Worm (Caenorhabditis elegans): ENCODE results near the gene W06B4.1.

DNA sequence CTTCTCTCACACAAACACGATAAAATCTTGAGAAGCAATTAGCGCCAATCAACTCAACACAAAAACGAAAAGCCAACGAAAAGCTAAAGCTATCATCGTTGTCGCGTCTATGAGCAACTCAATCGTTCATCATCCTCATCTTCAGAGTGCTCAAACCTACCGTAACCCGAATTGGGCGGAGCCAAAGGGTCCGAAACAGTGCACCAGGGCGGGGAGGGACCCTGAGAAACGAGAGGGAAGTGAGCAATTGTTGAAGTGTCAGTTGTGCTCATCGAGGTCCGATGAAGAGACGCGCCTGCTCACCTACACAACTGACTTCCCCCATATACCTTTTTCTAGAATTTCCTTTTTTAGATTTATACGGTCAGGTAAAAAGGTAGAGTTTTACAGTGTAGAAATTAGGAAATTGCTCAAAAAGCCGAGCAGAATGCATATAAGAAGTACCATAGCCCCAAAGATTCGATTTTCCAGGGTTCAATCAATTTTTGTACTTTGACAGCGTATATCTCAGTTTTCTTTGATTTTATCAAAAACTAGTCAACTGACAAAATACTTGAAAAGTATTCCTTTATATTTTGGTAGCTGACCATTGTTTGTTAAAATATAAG lies 47.0 kb downstream of the W06B4.1 start, which contains the start of gene hlh-1:
- TF ChIP-seq ama-1 (optimal IDR thresholded peaks at IDR 0.05) (no peak), elt-4 (tag; optimal IDR thresholded peaks at IDR 0.05) (no peak), C38D4.7 (GFP tag; optimal IDR thresholded peaks at IDR 0.05) (no peak), elt-2 (tag; optimal IDR thresholded peaks at IDR 0.05) (no peak), pha-4 (tag; optimal IDR thresholded peaks at IDR 0.05) (no peak)

Measured in whole organism, late embryonic.